Fruit fly (Drosophila melanogaster) Kc167 (cell line): ENCODE data around the gene CG9391.

ENCODE experiments used
- Myc ChIP-seq: fragments of >200 bp; optimal IDR thresholded peaks from 2 replicates; lab custom pipeline; 2017; ENCODE audit warnings: missing external identifiers
- Sin3A ChIP-seq: fragments of >200 bp; optimal IDR thresholded peaks from 2 replicates; lab custom pipeline; 2018; ENCODE audit warnings: missing external identifiers
- h ChIP-seq: fragments of >200 bp; optimal IDR thresholded peaks from 3 replicates; lab custom pipeline; 2018; ENCODE audit warnings: missing external identifiers
- psq ChIP-seq: fragments of >200 bp; optimal IDR thresholded peaks from 2 replicates; lab custom pipeline; 2017; ENCODE audit warnings: missing external identifiers

DNA sequence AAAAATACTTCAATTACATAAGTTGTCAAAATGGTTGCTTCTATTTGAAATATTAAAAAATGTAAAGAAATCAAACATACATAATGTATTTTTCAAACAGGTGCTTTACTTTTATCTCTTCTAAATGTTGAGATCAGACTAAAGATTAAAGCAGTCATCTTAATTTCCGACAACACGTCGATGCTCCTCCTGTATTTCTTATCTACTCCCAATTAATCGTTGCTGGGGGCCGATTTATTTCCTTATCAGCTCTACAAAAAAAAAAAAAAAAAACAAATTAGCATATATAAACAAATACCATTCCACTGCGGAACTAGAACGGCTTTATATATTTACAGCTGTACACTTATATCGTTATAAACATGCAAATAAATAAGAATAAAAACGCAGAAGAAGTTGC is 13.6 kb upstream of the CG9391 start:
- TF ChIP-seq h, result no peak
- no peak for TF ChIP-seq Myc (lab: Kevin White, UChicago)
- no peak for TF ChIP-seq Sin3A (lab: Kevin White, UChicago)
- no peak for TF ChIP-seq psq
